Worm (Caenorhabditis elegans): ENCODE measurements around the gene sre-16.

The sre-16 gene

ce11 chrIV:12208984-12209676 lies 26.8 kb downstream of the sre-16 start, which contains the start of the genes marb-1 and F35G2.3:
Gene marb-1, minus strand, starts transcription at chrIV:12209010.
Gene F35G2.3, plus strand, starts transcription at chrIV:12209626.
- TF ChIP-seq sea-1 (GFP tag; conservative IDR thresholded peaks at IDR 0.05) (no peak), hmbx-1 (tag; optimal IDR thresholded peaks at IDR 0.05) (no peak), tbx-11 (GFP tag; IDR thresholded peaks at IDR 0.05) (no peak), ceh-36 (tag; optimal IDR thresholded peaks at IDR 0.05) (no peak), flt-1 (GFP tag; IDR thresholded peaks at IDR 0.05) (no peak), B0310.2 (tag; optimal IDR thresholded peaks at IDR 0.05) (no peak), aly-1 (tag; optimal IDR thresholded peaks at IDR 0.05) (no peak), ets-7 (tag; optimal IDR thresholded peaks at IDR 0.05) (no peak), tbx-37 (GFP tag; conservative IDR thresholded peaks at IDR 0.05) (no peak), scrt-1 (GFP tag; IDR thresholded peaks at IDR 0.05) (no peak), F13C5.2 (tag; optimal IDR thresholded peaks at IDR 0.05) (no peak), tra-4 (tag; optimal IDR thresholded peaks at IDR 0.05) (no peak), pes-1 (GFP tag; IDR thresholded peaks at IDR 0.05) (no peak), ceh-13 (GFP tag; optimal IDR thresholded peaks at IDR 0.05) (no peak), ama-1 (optimal IDR thresholded peaks at IDR 0.05) (no peak), hnd-1 (tag; optimal IDR thresholded peaks at IDR 0.05) (no peak), hmg-4 (GFP tag; optimal IDR thresholded peaks at IDR 0.05) (no peak)

ce11 chrIV:12207873-12208272 lies 28.0 kb downstream of the sre-16 start:
- TF ChIP-seq sea-1 (GFP tag; conservative IDR thresholded peaks at IDR 0.05) (no peak), aly-1 (tag; optimal IDR thresholded peaks at IDR 0.05) (no peak), flt-1 (GFP tag; IDR thresholded peaks at IDR 0.05) (no peak), ceh-13 (GFP tag; optimal IDR thresholded peaks at IDR 0.05) (no peak), B0310.2 (tag; optimal IDR thresholded peaks at IDR 0.05) (no peak), hmbx-1 (tag; optimal IDR thresholded peaks at IDR 0.05) (no peak), F13C5.2 (tag; optimal IDR thresholded peaks at IDR 0.05) (no peak), hnd-1 (tag; optimal IDR thresholded peaks at IDR 0.05) (no peak), tbx-11 (GFP tag; IDR thresholded peaks at IDR 0.05) (no peak), scrt-1 (GFP tag; IDR thresholded peaks at IDR 0.05) (no peak), pes-1 (GFP tag; IDR thresholded peaks at IDR 0.05) (no peak), tra-4 (tag; optimal IDR thresholded peaks at IDR 0.05) (no peak), ama-1 (optimal IDR thresholded peaks at IDR 0.05) (no peak), ceh-36 (tag; optimal IDR thresholded peaks at IDR 0.05) (no peak), tbx-37 (GFP tag; conservative IDR thresholded peaks at IDR 0.05) (no peak), ets-7 (tag; optimal IDR thresholded peaks at IDR 0.05) (no peak), hmg-4 (GFP tag; optimal IDR thresholded peaks at IDR 0.05) (no peak)

ce11 chrIV:12207454-12207853 lies 28.5 kb downstream of the sre-16 start:
- TF ChIP-seq pes-1 (GFP tag; IDR thresholded peaks at IDR 0.05) (no peak), aly-1 (tag; optimal IDR thresholded peaks at IDR 0.05) (no peak), ceh-13 (GFP tag; optimal IDR thresholded peaks at IDR 0.05) (no peak), flt-1 (GFP tag; IDR thresholded peaks at IDR 0.05) (no peak), tbx-11 (GFP tag; IDR thresholded peaks at IDR 0.05) (no peak), ets-7 (tag; optimal IDR thresholded peaks at IDR 0.05) (no peak), hmg-4 (GFP tag; optimal IDR thresholded peaks at IDR 0.05) (no peak), scrt-1 (GFP tag; IDR thresholded peaks at IDR 0.05) (no peak), ama-1 (optimal IDR thresholded peaks at IDR 0.05) (no peak), ceh-36 (tag; optimal IDR thresholded peaks at IDR 0.05) (no peak), sea-1 (GFP tag; conservative IDR thresholded peaks at IDR 0.05) (no peak), B0310.2 (tag; optimal IDR thresholded peaks at IDR 0.05) (no peak), tbx-37 (GFP tag; conservative IDR thresholded peaks at IDR 0.05) (no peak), tra-4 (tag; optimal IDR thresholded peaks at IDR 0.05) (no peak)

- TF ChIP-seq flt-1 (GFP tag; IDR thresholded peaks at IDR 0.05) (no peak), ama-1 (optimal IDR thresholded peaks at IDR 0.05) (no peak), F13C5.2 (tag; optimal IDR thresholded peaks at IDR 0.05) (no peak), ceh-36 (tag; optimal IDR thresholded peaks at IDR 0.05) (no peak)
Observed at ce11 chrIV:12203968-12204367, 31.9 kb downstream of the sre-16 start.

ce11 chrIV:12202949-12203348 lies 33.0 kb downstream of the sre-16 start, which contains the start of gene F35G2.1:
Gene F35G2.1, plus strand, starts transcription at chrIV:12203249.
- no peak for TF ChIP-seq ceh-36 (tag; optimal IDR thresholded peaks at IDR 0.05)
- TF ChIP-seq hnd-1 (tag; optimal IDR thresholded peaks at IDR 0.05): no peak
- no peak for TF ChIP-seq ama-1 (optimal IDR thresholded peaks at IDR 0.05)
- no peak for TF ChIP-seq flt-1 (GFP tag; IDR thresholded peaks at IDR 0.05)
- no peak for TF ChIP-seq aly-1 (tag; optimal IDR thresholded peaks at IDR 0.05)
- TF ChIP-seq ets-7 (tag; optimal IDR thresholded peaks at IDR 0.05): no peak
- TF ChIP-seq tbx-11 (GFP tag; IDR thresholded peaks at IDR 0.05): no peak
- no peak for TF ChIP-seq tbx-37 (GFP tag; conservative IDR thresholded peaks at IDR 0.05)
- TF ChIP-seq F13C5.2 (tag; optimal IDR thresholded peaks at IDR 0.05): no peak

ce11 chrIV:12202000-12202399 lies 33.9 kb downstream of the sre-16 start:
- no peak for TF ChIP-seq B0310.2 (tag; optimal IDR thresholded peaks at IDR 0.05)
- no peak for TF ChIP-seq hmg-4 (GFP tag; optimal IDR thresholded peaks at IDR 0.05)
- no peak for TF ChIP-seq hnd-1 (tag; optimal IDR thresholded peaks at IDR 0.05)
- no peak for TF ChIP-seq ets-7 (tag; optimal IDR thresholded peaks at IDR 0.05)
- no peak for TF ChIP-seq F13C5.2 (tag; optimal IDR thresholded peaks at IDR 0.05)
- TF ChIP-seq pes-1 (GFP tag; IDR thresholded peaks at IDR 0.05): no peak

ce11 chrIV:12200812-12201211 lies 35.1 kb downstream of the sre-16 start:
- TF ChIP-seq F13C5.2 (tag; optimal IDR thresholded peaks at IDR 0.05) (no peak), B0310.2 (tag; optimal IDR thresholded peaks at IDR 0.05) (no peak), pes-1 (GFP tag; IDR thresholded peaks at IDR 0.05) (no peak), ets-7 (tag; optimal IDR thresholded peaks at IDR 0.05) (no peak), flt-1 (GFP tag; IDR thresholded peaks at IDR 0.05) (no peak)
